Fruit fly (Drosophila melanogaster) whole organism, embryonic: ENCODE data around the gene CG43679.

ENCODE experiments used
- ATbp ChIP-seq: fragments of 200-800 bp; sonication (Bioruptor generic); optimal IDR thresholded peaks from 2 replicates; lab custom pipeline; 2017; ENCODE audit warnings: missing biosample characterization, mild to moderate bottlenecking, missing genetic modification characterization, missing genetic modification reagents
- Abd-B ChIP-seq: fragments of 200-800 bp; sonication (Bioruptor generic); optimal IDR thresholded peaks from 2 replicates; lab custom pipeline; 2018; ENCODE audit warnings: missing biosample characterization, mild to moderate bottlenecking, missing genetic modification characterization, moderate library complexity
- Ada2b ChIP-seq: fragments of 200-800 bp; sonication (Bioruptor generic); IDR thresholded peaks from 2 replicates; pipeline ENCODE4 v1.3.6; 2022; ENCODE audit warnings: missing biosample characterization, missing genetic modification characterization
- CG10209 ChIP-seq: fragments of 200-800 bp; sonication (Bioruptor generic); optimal IDR thresholded peaks from 3 replicates; lab custom pipeline; 2017; ENCODE audit warnings: missing biosample characterization, mild to moderate bottlenecking, missing genetic modification characterization, missing genetic modification reagents
- CG10462 ChIP-seq: fragments of 200-800 bp; sonication (Bioruptor generic); optimal IDR thresholded peaks from 2 replicates; lab custom pipeline; 2016; ENCODE audit warnings: missing biosample characterization, missing genetic modification characterization
- CG12769 ChIP-seq: fragments of 200-800 bp; sonication (Bioruptor generic); optimal IDR thresholded peaks from 2 replicates; lab custom pipeline; 2019; ENCODE audit warnings: missing biosample characterization, mild to moderate bottlenecking, missing genetic modification characterization, moderate library complexity
- CG13424 ChIP-seq: fragments of 200-800 bp; sonication (Bioruptor generic); optimal IDR thresholded peaks from 2 replicates; lab custom pipeline; 2019; ENCODE audit warnings: missing biosample characterization, mild to moderate bottlenecking, missing genetic modification characterization, moderate library complexity
- CG14441 ChIP-seq: fragments of 200-800 bp; sonication (Bioruptor generic); IDR thresholded peaks from 2 replicates; pipeline ENCODE4 v1.3.6; 2022; ENCODE audit warnings: missing biosample characterization, missing genetic modification characterization
- CG14710 ChIP-seq: fragments of 200-800 bp; sonication (Bioruptor generic); optimal IDR thresholded peaks from 3 replicates; lab custom pipeline; 2019; ENCODE audit warnings: missing biosample characterization, mild to moderate bottlenecking, missing genetic modification characterization, moderate library complexity
- CG14860 ChIP-seq: fragments of 200-800 bp; sonication (Bioruptor generic); IDR thresholded peaks from 3 replicates; pipeline ENCODE4 v1.3.6; 2022; ENCODE audit warnings: missing biosample characterization, missing genetic modification characterization; ENCODE audit not compliant: partially characterized antibody
- CG15514 ChIP-seq: fragments of 200-800 bp; sonication (Bioruptor generic); optimal IDR thresholded peaks from 3 replicates; lab custom pipeline; 2017; ENCODE audit warnings: missing biosample characterization, missing genetic modification characterization, mild to moderate bottlenecking, moderate library complexity, missing genetic modification reagents
- CG17361 ChIP-seq: fragments of 200-800 bp; sonication (Bioruptor generic); IDR thresholded peaks from 3 replicates; pipeline ENCODE4 v1.3.6; 2022; ENCODE audit warnings: missing biosample characterization, missing genetic modification characterization
- CG17912 ChIP-seq: fragments of 200-800 bp; sonication (Bioruptor generic); optimal IDR thresholded peaks from 2 replicates; lab custom pipeline; 2018; ENCODE audit warnings: missing biosample characterization, mild to moderate bottlenecking, missing genetic modification characterization
- CG31224 ChIP-seq: fragments of 200-800 bp; sonication (Bioruptor generic); IDR thresholded peaks from 2 replicates; pipeline ENCODE4 v1.3.6; 2022; ENCODE audit warnings: missing biosample characterization, missing genetic modification characterization
- CG3163 ChIP-seq: fragments of 200-800 bp; sonication (Bioruptor generic); optimal IDR thresholded peaks from 3 replicates; lab custom pipeline; 2016; ENCODE audit warnings: missing biosample characterization, missing genetic modification characterization
- CG32772 ChIP-seq: fragments of 200-800 bp; sonication (Bioruptor generic); IDR thresholded peaks from 2 replicates; pipeline ENCODE4 v1.3.6; 2022; ENCODE audit warnings: missing biosample characterization, missing genetic modification characterization
- CG4424 ChIP-seq: fragments of 200-800 bp; sonication (Bioruptor generic); optimal IDR thresholded peaks from 3 replicates; lab custom pipeline; 2016; ENCODE audit warnings: missing biosample characterization, missing genetic modification characterization
- CG4730 ChIP-seq: fragments of 200-800 bp; sonication (Bioruptor generic); IDR thresholded peaks from 2 replicates; pipeline ENCODE4 v1.3.6; 2022; ENCODE audit warnings: missing biosample characterization, missing genetic modification characterization
- CG6272 ChIP-seq: fragments of 200-800 bp; sonication (Bioruptor generic); IDR thresholded peaks from 2 replicates; pipeline ENCODE4 v1.3.6; 2022; ENCODE audit warnings: missing biosample characterization, missing genetic modification characterization
- CG7556 ChIP-seq: fragments of 200-800 bp; sonication (Bioruptor generic); optimal IDR thresholded peaks from 2 replicates; lab custom pipeline; 2017; ENCODE audit warnings: missing biosample characterization, mild to moderate bottlenecking, missing genetic modification characterization
- CG9727 ChIP-seq: fragments of 200-800 bp; sonication (Bioruptor generic); optimal IDR thresholded peaks from 3 replicates; lab custom pipeline; 2017; ENCODE audit warnings: missing biosample characterization, mild to moderate bottlenecking, missing genetic modification characterization
- Dek ChIP-seq: fragments of 200-800 bp; sonication (Bioruptor generic); optimal IDR thresholded peaks from 3 replicates; lab custom pipeline; 2019; ENCODE audit warnings: missing biosample characterization, mild to moderate bottlenecking, missing genetic modification characterization, moderate library complexity
- Ets97D ChIP-seq: fragments of 200-800 bp; sonication (Bioruptor generic); optimal IDR thresholded peaks from 3 replicates; lab custom pipeline; 2016; ENCODE audit warnings: missing biosample characterization, missing genetic modification characterization
- Fer2 ChIP-seq: fragments of 200-800 bp; sonication (Bioruptor generic); optimal IDR thresholded peaks from 2 replicates; lab custom pipeline; 2018; ENCODE audit warnings: missing biosample characterization, mild to moderate bottlenecking, missing genetic modification characterization, moderate library complexity
- Fer3 ChIP-seq: fragments of 200-800 bp; sonication (Bioruptor generic); optimal IDR thresholded peaks from 2 replicates; lab custom pipeline; 2018; ENCODE audit warnings: missing biosample characterization, mild to moderate bottlenecking, missing genetic modification characterization, moderate library complexity
- H15 ChIP-seq: fragments of 200-800 bp; sonication (Bioruptor generic); IDR thresholded peaks from 3 replicates; pipeline ENCODE4 v1.3.6; 2022; ENCODE audit warnings: missing biosample characterization, missing genetic modification characterization
- HLH4C ChIP-seq: fragments of 200-800 bp; sonication (Bioruptor generic); IDR thresholded peaks from 3 replicates; pipeline ENCODE4 v1.3.6; 2022; ENCODE audit warnings: missing biosample characterization, missing genetic modification characterization; ENCODE audit not compliant: partially characterized antibody
- Lpt ChIP-seq: fragments of >200 bp; optimal IDR thresholded peaks from 2 replicates; lab custom pipeline; 2018; ENCODE audit warnings: missing biosample characterization, missing genetic modification characterization
- Sry-δ ChIP-seq: fragments of 200-800 bp; sonication (Bioruptor generic); optimal IDR thresholded peaks from 2 replicates; lab custom pipeline; 2016; ENCODE audit warnings: missing biosample characterization, missing genetic modification characterization
- Trl ChIP-seq, 3 experiments: fragments of >200 bp in 2 of 3; fragments of 200-800 bp in 1 of 3; sonication (Bioruptor generic) in 1 of 3; optimal IDR thresholded peaks; 2 replicates in 1 of 3; 3 replicates in 2 of 3; lab custom pipeline; 2016 to 2017; ENCODE audit warnings: missing biosample characterization in 1 of 3, missing genetic modification characterization in 1 of 3
- al ChIP-seq: fragments of 200-800 bp; sonication (Bioruptor generic); IDR thresholded peaks from 2 replicates; pipeline ENCODE4 v1.3.6; 2022; ENCODE audit warnings: missing biosample characterization, missing genetic modification characterization
- br ChIP-seq: fragments of >200 bp; optimal IDR thresholded peaks from 2 replicates; lab custom pipeline; 2017
- chif ChIP-seq, 2 experiments: fragments of 200-800 bp; sonication (Bioruptor generic); optimal IDR thresholded peaks; 3 replicates each; lab custom pipeline; 2016; ENCODE audit warnings: missing biosample characterization in 2 of 2, missing genetic modification characterization in 2 of 2
- ci ChIP-seq: fragments of 200-800 bp; sonication (Bioruptor generic); IDR thresholded peaks from 3 replicates; pipeline ENCODE4 v1.3.6; 2022; ENCODE audit warnings: missing biosample characterization, missing genetic modification characterization
- da ChIP-seq: fragments of 200-800 bp; sonication (Bioruptor generic); optimal IDR thresholded peaks from 2 replicates; lab custom pipeline; 2016; ENCODE audit warnings: missing biosample characterization, missing genetic modification characterization
- eyg ChIP-seq: fragments of 200-800 bp; sonication (Bioruptor generic); optimal IDR thresholded peaks from 3 replicates; lab custom pipeline; 2016; ENCODE audit warnings: missing biosample characterization, missing genetic modification characterization
- fru ChIP-seq: fragments of >200 bp; optimal IDR thresholded peaks from 2 replicates; lab custom pipeline; 2017
- fu2 ChIP-seq: fragments of 200-800 bp; sonication (Bioruptor generic); optimal IDR thresholded peaks from 2 replicates; lab custom pipeline; 2016; ENCODE audit warnings: missing biosample characterization, missing genetic modification characterization
- grn ChIP-seq: fragments of 200-800 bp; sonication (Bioruptor generic); optimal IDR thresholded peaks from 3 replicates; lab custom pipeline; 2017; ENCODE audit warnings: missing biosample characterization, missing genetic modification characterization
- hb ChIP-seq: fragments of 200-800 bp; sonication (Bioruptor generic); IDR thresholded peaks from 3 replicates; pipeline ENCODE4 v1.3.6; 2022; ENCODE audit warnings: missing biosample characterization, missing genetic modification characterization; ENCODE audit not compliant: partially characterized antibody
- inv ChIP-seq: fragments of 200-800 bp; sonication (Bioruptor generic); IDR thresholded peaks from 2 replicates; pipeline ENCODE4 v1.3.6; 2022; ENCODE audit warnings: missing biosample characterization, missing genetic modification characterization; ENCODE audit not compliant: partially characterized antibody
- klu ChIP-seq: fragments of 200-800 bp; sonication (Bioruptor generic); IDR thresholded peaks from 2 replicates; pipeline ENCODE4 v1.3.6; 2022; ENCODE audit warnings: missing biosample characterization, missing genetic modification characterization
- mam ChIP-seq: fragments of 200-800 bp; sonication (Bioruptor generic); optimal IDR thresholded peaks from 3 replicates; lab custom pipeline; 2016; ENCODE audit warnings: missing biosample characterization, missing genetic modification characterization
- peb ChIP-seq: fragments of 200-800 bp; sonication (Bioruptor generic); IDR thresholded peaks from 2 replicates; pipeline ENCODE4 v1.3.6; 2022; ENCODE audit warnings: missing biosample characterization, missing genetic modification characterization
- repo ChIP-seq: fragments of 200-800 bp; sonication (Bioruptor generic); optimal IDR thresholded peaks from 2 replicates; lab custom pipeline; 2016; ENCODE audit warnings: missing biosample characterization, missing genetic modification characterization
- scrt ChIP-seq: fragments of 200-800 bp; sonication (Bioruptor generic); optimal IDR thresholded peaks from 2 replicates; lab custom pipeline; 2018; ENCODE audit warnings: missing biosample characterization, mild to moderate bottlenecking, missing genetic modification characterization, moderate library complexity
- sima ChIP-seq: fragments of 200-800 bp; sonication (Bioruptor generic); optimal IDR thresholded peaks from 2 replicates; lab custom pipeline; 2016; ENCODE audit warnings: missing biosample characterization, missing genetic modification characterization
- sob ChIP-seq: fragments of 200-800 bp; sonication (Bioruptor generic); IDR thresholded peaks from 2 replicates; pipeline ENCODE4 v1.3.6; 2022; ENCODE audit warnings: missing biosample characterization, missing genetic modification characterization
- tna ChIP-seq: fragments of 200-800 bp; sonication (Bioruptor generic); IDR thresholded peaks from 2 replicates; pipeline ENCODE4 v1.3.6; 2022; ENCODE audit warnings: missing biosample characterization, missing genetic modification characterization; ENCODE audit not compliant: partially characterized antibody
- unc-4 ChIP-seq: fragments of 200-800 bp; sonication (Bioruptor generic); IDR thresholded peaks from 2 replicates; pipeline ENCODE4 v1.3.6; 2022; ENCODE audit warnings: missing biosample characterization, missing genetic modification characterization; ENCODE audit not compliant: partially characterized antibody
- vvl ChIP-seq: fragments of 200-800 bp; sonication (Bioruptor generic); IDR thresholded peaks from 2 replicates; pipeline ENCODE4 v1.3.6; 2022; ENCODE audit warnings: missing biosample characterization, missing genetic modification characterization

Gene CG43679

DNA sequence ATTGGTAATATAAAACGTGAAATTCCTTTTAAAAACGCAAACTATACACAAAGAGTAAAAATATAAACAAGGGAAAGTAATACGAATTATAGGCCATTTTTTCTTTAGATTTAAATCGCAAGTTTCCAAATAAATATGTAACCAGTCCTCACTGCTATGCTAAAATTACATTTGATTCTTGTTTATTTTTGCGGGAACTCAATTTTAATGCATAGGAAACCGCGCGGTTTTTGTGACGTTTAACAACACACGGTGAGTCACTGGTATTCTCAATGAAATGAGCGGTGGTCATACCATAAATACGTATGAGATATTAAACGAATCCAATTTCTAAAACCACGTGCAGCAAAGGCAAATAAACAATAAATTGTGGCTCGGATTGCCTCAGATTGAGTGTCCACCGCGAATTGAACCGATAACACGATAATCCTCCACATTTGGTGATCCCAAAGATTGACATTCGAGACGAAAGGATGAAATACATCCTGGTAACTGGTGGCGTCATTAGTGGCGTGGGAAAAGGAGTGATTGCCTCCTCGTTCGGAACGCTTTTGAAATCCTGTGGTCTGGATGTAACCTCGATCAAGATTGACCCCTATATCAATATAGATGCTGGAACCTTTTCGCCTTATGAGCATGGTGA lies 46.8 kb upstream of the CG43679 start, which contains the start of gene Ctps (continued):
- TF ChIP-seq sob (peak; percentile 40; the same call in 1 of the 2 replicates), HLH4C (GFP tag; lab: Robert Waterston, UW) (no peak), CG10462 (GFP tag; lab: Kevin White, UChicago) (no peak), CG14860 (GFP tag; lab: Robert Waterston, UW) (no peak), CG9727 (GFP tag; lab: Kevin White, UChicago) (no peak), CG4730 (GFP tag; lab: Robert Waterston, UW) (no peak), mam (peak; percentile 21), Ets97D (GFP tag; lab: Kevin White, UChicago) (peak; percentile 62), CG14710 (tag; lab: Kevin White, UChicago) (peak; percentile 26), klu (GFP tag; lab: Robert Waterston, UW) (no peak), CG13424 (tag; lab: Kevin White, UChicago) (no peak), CG17361 (GFP tag; lab: Robert Waterston, UW) (no peak), Fer2 (no peak), ATbp (GFP tag; lab: Kevin White, UChicago) (no peak), fru (lab: Kevin White, UChicago) (no peak), CG7556 (GFP tag; lab: Kevin White, UChicago) (no peak), CG4424 (GFP tag; lab: Kevin White, UChicago) (no peak), CG6272 (GFP tag; lab: Robert Waterston, UW) (no peak), Abd-B (GFP tag; lab: Kevin White, UChicago) (no peak), unc-4 (GFP tag; lab: Robert Waterston, UW) (peak; percentile 28; the same call in 1 of the 2 replicates), br (lab: Kevin White, UChicago) (no peak), vvl (0 out of 2 replicates have a peak, but pooled peaks have one; percentile 40), repo (no peak), CG32772 (GFP tag; lab: Robert Waterston, UW) (no peak), Dek (tag; lab: Kevin White, UChicago) (no peak), ci (GFP tag; lab: Robert Waterston, UW) (no peak), tna (GFP tag; lab: Robert Waterston, UW) (no peak), Lpt (GFP tag; lab: Kevin White, UChicago) (no peak), al (GFP tag; lab: Robert Waterston, UW) (no peak), CG12769 (tag; lab: Kevin White, UChicago) (peak; percentile 2), Ada2b (GFP tag; lab: Robert Waterston, UW) (no peak), grn (GFP tag; lab: Kevin White, UChicago) (no peak), CG3163 (GFP tag; lab: Kevin White, UChicago) (no peak), scrt (no peak), CG14441 (GFP tag; lab: Robert Waterston, UW) (no peak), Fer3 (tag; lab: Kevin White, UChicago) (peak; percentile 20), Trl (optimal IDR thresholded peaks at IDR 0.05; lab: Kevin White, UChicago) (no peak), Trl (GFP tag; optimal IDR thresholded peaks at IDR 0.05; lab: Kevin White, UChicago) (no peak), CG15514 (GFP tag; lab: Kevin White, UChicago) (peak; percentile 64), hb (GFP tag; lab: Robert Waterston, UW) (no peak; the same call in 2 of the 3 replicates), chif (GFP tag; optimal IDR thresholded peaks at IDR 0.05; lab: Kevin White, UChicago) (no peak), H15 (no peak), fu2 (no peak), Sry-δ (GFP tag; lab: Kevin White, UChicago) (peak; percentile 15), inv (GFP tag; lab: Robert Waterston, UW) (no peak), peb (GFP tag; lab: Robert Waterston, UW) (0 out of 2 replicates have a peak, but pooled peaks have one; percentile 16), sima (no peak), eyg (GFP tag; lab: Kevin White, UChicago) (no peak), CG17912 (GFP tag; lab: Kevin White, UChicago) (peak; percentile 19), CG31224 (GFP tag; lab: Robert Waterston, UW) (no peak), CG10209 (GFP tag; lab: Kevin White, UChicago) (no peak), da (GFP tag; lab: Kevin White, UChicago) (no peak)
